Fruit fly (Drosophila melanogaster) whole organism, wandering third instar larva: Measurements from ENCODE around the gene CG1394.

ENCODE experiments used
- CG32264 ChIP-seq: fragments of 200-800 bp; sonication (Bioruptor generic); optimal IDR thresholded peaks from 2 replicates; lab custom pipeline; 2016; ENCODE audit warnings: missing biosample characterization, missing genetic modification characterization
- CrebA ChIP-seq: fragments of 200-800 bp; sonication (Bioruptor generic); optimal IDR thresholded peaks from 2 replicates; lab custom pipeline; 2016; ENCODE audit warnings: missing biosample characterization, mild to moderate bottlenecking, missing genetic modification characterization, borderline replicate concordance
- Dfd ChIP-seq: fragments of >200 bp; optimal IDR thresholded peaks from 2 replicates; lab custom pipeline; 2017; ENCODE audit warnings: missing biosample characterization, missing genetic modification characterization
- HLH106 ChIP-seq: fragments of 200-800 bp; optimal IDR thresholded peaks from 3 replicates; lab custom pipeline; 2019; ENCODE audit warnings: missing biosample characterization, mild to moderate bottlenecking, missing genetic modification characterization, moderate library complexity
- Hr78 ChIP-seq: fragments of >200 bp; optimal IDR thresholded peaks from 2 replicates; lab custom pipeline; 2017; ENCODE audit warnings: missing biosample characterization, missing genetic modification characterization
- Hr83 ChIP-seq: fragments of 200-300 bp; sonication (Bioruptor generic); optimal IDR thresholded peaks from 2 replicates; lab custom pipeline; 2016; ENCODE audit warnings: missing biosample characterization, mild to moderate bottlenecking, missing genetic modification characterization, moderate library complexity; ENCODE audit not compliant: poor library complexity, severe bottlenecking
- Jra ChIP-seq: sonication (Bioruptor generic); optimal IDR thresholded peaks from 2 replicates; lab custom pipeline; 2016; ENCODE audit warnings: missing biosample characterization, missing genetic modification characterization
- Mio ChIP-seq: sonication (Bioruptor generic); optimal IDR thresholded peaks from 2 replicates; lab custom pipeline; 2016; ENCODE audit warnings: missing biosample characterization, missing genetic modification characterization
- Myc ChIP-seq: fragments of >200 bp; optimal IDR thresholded peaks from 2 replicates; lab custom pipeline; 2017
- Rel ChIP-seq, 2 experiments: fragments of 200-800 bp; sonication (Bioruptor generic) in 1 of 2; optimal IDR thresholded peaks; 2 replicates in 1 of 2; 3 replicates in 1 of 2; lab custom pipeline; 2016 to 2019; ENCODE audit warnings: mild to moderate bottlenecking in 2 of 2, missing biosample characterization in 2 of 2, missing genetic modification characterization in 2 of 2, moderate library complexity in 1 of 2
- Sp1 ChIP-seq: fragments of 200-800 bp; sonication (Bioruptor generic); optimal IDR thresholded peaks from 3 replicates; lab custom pipeline; 2019; ENCODE audit warnings: missing biosample characterization, mild to moderate bottlenecking, missing genetic modification characterization, moderate library complexity
- Vsx2 ChIP-seq: fragments of 200-300, 225-300 bp; sonication (Bioruptor generic); optimal IDR thresholded peaks from 2 replicates; lab custom pipeline; 2018; ENCODE audit warnings: missing biosample characterization, missing genetic modification characterization; ENCODE audit not compliant: partially characterized antibody
- dl ChIP-seq, 2 experiments: fragments of 175-275, 200-275 bp in 1 of 2; fragments of 200-275 bp in 1 of 2; sonication (Bioruptor generic); optimal IDR thresholded peaks; lab custom pipeline; 2018; ENCODE audit warnings: mild to moderate bottlenecking in 2 of 2, missing biosample characterization in 2 of 2, missing genetic modification characterization in 2 of 2, moderate library complexity in 2 of 2; ENCODE audit not compliant: partially characterized antibody in 2 of 2, insufficient read depth in 1 of 2
- dmrt93B ChIP-seq: fragments of 200-800 bp; sonication (Bioruptor generic); optimal IDR thresholded peaks from 2 replicates; lab custom pipeline; 2018; ENCODE audit warnings: missing biosample characterization, mild to moderate bottlenecking, missing genetic modification characterization
- dsf ChIP-seq: sonication (Bioruptor generic); optimal IDR thresholded peaks from 2 replicates; lab custom pipeline; 2016; ENCODE audit warnings: missing biosample characterization, missing genetic modification characterization, borderline replicate concordance
- ey ChIP-seq: fragments of 200-800 bp; sonication (Bioruptor generic); optimal IDR thresholded peaks from 2 replicates; lab custom pipeline; 2016; ENCODE audit warnings: missing biosample characterization, missing genetic modification characterization
- foxo ChIP-seq, 2 experiments: fragments of 200-800 bp; sonication (Bioruptor generic); optimal IDR thresholded peaks; 2 replicates in 1 of 2; 3 replicates in 1 of 2; lab custom pipeline; 2016 to 2017; ENCODE audit warnings: missing biosample characterization in 2 of 2, missing genetic modification characterization in 2 of 2
- fru ChIP-seq: fragments of 200-800 bp; sonication (Bioruptor generic); optimal IDR thresholded peaks from 3 replicates; lab custom pipeline; 2016; ENCODE audit warnings: missing biosample characterization, mild to moderate bottlenecking, missing genetic modification characterization
- h ChIP-seq: fragments of 200-800 bp; sonication (Bioruptor generic); optimal IDR thresholded peaks from 3 replicates; lab custom pipeline; 2016; ENCODE audit warnings: missing biosample characterization, mild to moderate bottlenecking, missing genetic modification characterization
- jim ChIP-seq: fragments of 175-275, 200-325 bp; sonication (Bioruptor generic); optimal IDR thresholded peaks from 2 replicates; lab custom pipeline; 2016; ENCODE audit warnings: missing biosample characterization, mild to moderate bottlenecking, missing genetic modification characterization
- lola ChIP-seq: fragments of >200 bp; optimal IDR thresholded peaks from 2 replicates; lab custom pipeline; 2017; ENCODE audit warnings: missing biosample characterization, missing genetic modification characterization
- pan ChIP-seq: fragments of >200 bp; optimal IDR thresholded peaks from 2 replicates; lab custom pipeline; 2017
- psq ChIP-seq: fragments of 200-800 bp; sonication (Bioruptor generic); optimal IDR thresholded peaks from 3 replicates; lab custom pipeline; 2017; ENCODE audit warnings: missing biosample characterization, mild to moderate bottlenecking, missing genetic modification characterization, moderate library complexity
- rgr ChIP-seq: fragments of 200-800 bp; sonication (Bioruptor generic); optimal IDR thresholded peaks from 3 replicates; lab custom pipeline; 2016; ENCODE audit warnings: missing biosample characterization, mild to moderate bottlenecking, missing genetic modification characterization
- usp ChIP-seq: fragments of >200 bp; optimal IDR thresholded peaks from 2 replicates; lab custom pipeline; 2017; ENCODE audit warnings: missing biosample characterization, missing genetic modification characterization
- woc ChIP-seq: sonication (Bioruptor generic); optimal IDR thresholded peaks from 2 replicates; lab custom pipeline; 2016; ENCODE audit warnings: missing biosample characterization, mild to moderate bottlenecking, missing genetic modification characterization

CG1394 gene

DNA sequence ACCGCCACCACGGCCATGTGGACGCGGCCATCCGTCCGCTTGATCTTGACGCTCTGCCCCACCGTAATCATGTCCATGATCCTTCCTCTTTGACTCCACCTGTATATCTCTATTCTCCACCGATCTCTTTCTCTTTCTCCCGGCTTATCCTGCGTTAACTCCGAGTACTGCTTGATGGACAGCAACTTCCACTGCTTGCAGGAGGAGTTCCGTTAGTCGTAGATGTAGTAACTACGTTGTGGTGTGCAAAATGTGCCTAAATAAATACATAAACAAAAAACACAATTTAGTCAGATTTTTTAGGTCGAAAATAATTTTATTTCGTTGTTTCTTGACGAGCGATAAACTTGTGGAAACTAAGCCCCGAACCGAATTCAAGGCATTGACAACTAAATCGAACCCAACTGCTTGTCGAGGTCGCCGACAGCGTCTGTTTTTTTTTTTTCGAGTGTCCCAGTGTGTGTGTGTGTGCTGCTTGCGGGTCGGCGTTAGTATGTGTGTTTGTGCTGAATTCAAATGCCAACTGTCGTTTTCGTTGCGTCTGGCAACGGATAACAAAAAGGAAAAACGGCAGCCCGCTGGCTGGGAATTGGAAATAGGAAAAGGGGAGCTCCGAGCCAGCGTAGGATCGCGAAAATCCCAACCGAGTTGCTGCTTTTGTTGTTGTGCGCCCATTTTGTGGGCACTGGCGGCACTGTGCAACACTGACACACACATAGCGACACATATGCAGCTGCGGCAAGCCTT is 34.5 kb downstream of the CG1394 start:
- TF ChIP-seq rgr (GFP tag; lab: Kevin White, UChicago) = no peak
- no peak for TF ChIP-seq usp (GFP tag; lab: Kevin White, UChicago)
- TF ChIP-seq psq = no peak
- TF ChIP-seq, all 38 proteins: peak for 0

DNA sequence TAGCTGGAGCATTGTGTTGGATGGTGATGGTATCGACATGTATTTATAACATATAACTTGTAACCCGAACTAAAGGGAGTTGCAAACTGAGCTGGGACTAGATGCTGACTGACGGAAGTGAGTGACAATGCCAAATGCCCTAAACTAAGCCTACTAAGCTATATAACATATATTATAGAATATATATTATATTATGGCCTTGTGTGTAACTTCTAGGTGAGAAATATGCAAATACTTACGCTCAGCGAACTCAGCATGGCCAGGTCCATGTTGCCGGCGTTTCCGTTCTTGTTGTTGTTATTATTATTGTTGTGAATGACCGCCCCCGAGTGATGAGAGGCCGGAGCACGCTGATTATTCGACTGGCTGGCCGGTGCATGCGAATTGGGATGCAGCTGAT is 38.2 kb downstream of the CG1394 start, which contains the start of gene CG44385:
Gene CG44385 (minus strand): TSS at position 101 of the 400 bp plus-strand sequence.
- TF ChIP-seq dmrt93B (GFP tag; lab: Kevin White, UChicago) (no peak), woc (no peak), Hr83 (GFP tag; lab: Kevin White, UChicago) (no peak), Myc (lab: Kevin White, UChicago) (no peak), dl (GFP tag; optimal IDR thresholded peaks at IDR 0.05; lab: Kevin White, UChicago; ENCODE audit: insufficient read depth in 1 of 2, partially characterized antibody in 2 of 2) (no peak), foxo (GFP tag; optimal IDR thresholded peaks at IDR 0.05; lab: Kevin White, UChicago) (no peak), Vsx2 (no peak), ey (GFP tag; lab: Kevin White, UChicago) (no peak), Hr78 (GFP tag; lab: Kevin White, UChicago) (no peak), Sp1 (GFP tag; lab: Kevin White, UChicago) (no peak), Rel (GFP tag; optimal IDR thresholded peaks at IDR 0.05; lab: Kevin White, UChicago) (no peak), Rel (tag; optimal IDR thresholded peaks at IDR 0.05; lab: Kevin White, UChicago) (no peak), usp (GFP tag; lab: Kevin White, UChicago) (no peak), CG32264 (GFP tag; lab: Kevin White, UChicago) (no peak), Dfd (no peak), Mio (GFP tag; lab: Kevin White, UChicago) (no peak), h (no peak), lola (GFP tag; lab: Kevin White, UChicago) (no peak)
- TF ChIP-seq, all 38 proteins: peak for 0

DNA sequence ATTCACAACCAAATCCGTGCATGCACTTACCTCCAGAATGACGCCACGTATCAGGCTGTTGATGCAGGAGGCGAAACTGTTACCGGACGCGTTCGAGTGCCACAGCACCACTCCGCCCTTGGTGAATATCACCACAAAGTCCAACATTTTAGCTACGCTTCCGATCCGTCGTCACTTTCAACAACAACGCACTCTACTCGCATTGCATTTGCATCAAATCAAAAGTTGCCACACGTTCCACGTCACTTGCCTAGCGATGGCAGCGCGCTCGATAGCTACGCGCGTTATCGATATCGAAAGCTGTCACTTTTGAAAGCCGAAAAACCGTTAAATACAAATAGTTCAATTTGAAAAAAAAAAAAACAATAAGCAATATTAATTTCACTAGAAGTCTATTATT is 41.6 kb downstream of the CG1394 start, which contains the start of gene SrpRalpha:
Gene SrpRalpha (minus strand): TSS at position 260 of the 400 bp plus-strand sequence.
- no peak for TF ChIP-seq Jra (GFP tag; lab: Kevin White, UChicago)
- peak; percentile 0 for TF ChIP-seq h
- peak; percentile 37 for TF ChIP-seq rgr (GFP tag; lab: Kevin White, UChicago)

DNA sequence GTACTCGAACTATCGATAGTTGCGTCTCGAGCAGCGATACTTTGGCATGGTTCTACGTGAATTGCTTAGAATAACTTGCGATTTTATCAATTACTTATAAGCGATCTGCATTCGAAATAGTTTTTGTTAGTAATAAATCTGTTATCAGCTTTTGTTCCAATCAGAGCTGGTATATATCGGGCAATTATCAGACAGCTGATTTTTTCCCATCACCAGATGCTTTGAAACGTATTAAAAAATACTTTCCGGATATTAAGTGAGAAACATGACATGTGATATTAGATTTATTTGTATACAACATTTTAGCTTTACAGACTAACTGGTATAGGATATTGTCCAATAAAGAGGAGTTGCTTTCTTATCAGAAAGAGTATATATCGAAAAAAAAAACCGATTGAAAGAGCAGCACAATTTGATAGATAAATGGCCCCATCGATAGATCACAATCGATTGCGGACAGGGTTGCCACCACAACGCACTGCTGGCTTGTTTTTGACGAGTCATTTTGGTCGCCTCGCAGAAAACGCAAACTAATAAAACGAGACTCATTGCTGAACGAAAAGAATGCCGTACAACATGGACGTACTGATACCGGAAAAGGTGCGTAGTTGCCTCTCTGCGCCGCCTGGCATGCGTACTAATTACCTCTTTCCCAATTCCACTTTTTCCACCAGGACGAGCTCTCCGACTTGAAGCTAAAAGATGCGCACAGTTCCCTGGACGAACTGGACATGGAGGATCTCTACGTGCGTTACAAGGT is 45.5 kb downstream of the CG1394 start, which contains the start of gene Rpt3:
Gene Rpt3 (plus strand): TSS at position 353 of the 760 bp plus-strand sequence.
- no peak for TF ChIP-seq dl (GFP tag; optimal IDR thresholded peaks at IDR 0.05; lab: Kevin White, UChicago; ENCODE audit: insufficient read depth in 1 of 2, partially characterized antibody in 2 of 2)
- peak in 1 of 2 experiments; percentile 24 for TF ChIP-seq foxo (GFP tag; optimal IDR thresholded peaks at IDR 0.05; lab: Kevin White, UChicago)

DNA sequence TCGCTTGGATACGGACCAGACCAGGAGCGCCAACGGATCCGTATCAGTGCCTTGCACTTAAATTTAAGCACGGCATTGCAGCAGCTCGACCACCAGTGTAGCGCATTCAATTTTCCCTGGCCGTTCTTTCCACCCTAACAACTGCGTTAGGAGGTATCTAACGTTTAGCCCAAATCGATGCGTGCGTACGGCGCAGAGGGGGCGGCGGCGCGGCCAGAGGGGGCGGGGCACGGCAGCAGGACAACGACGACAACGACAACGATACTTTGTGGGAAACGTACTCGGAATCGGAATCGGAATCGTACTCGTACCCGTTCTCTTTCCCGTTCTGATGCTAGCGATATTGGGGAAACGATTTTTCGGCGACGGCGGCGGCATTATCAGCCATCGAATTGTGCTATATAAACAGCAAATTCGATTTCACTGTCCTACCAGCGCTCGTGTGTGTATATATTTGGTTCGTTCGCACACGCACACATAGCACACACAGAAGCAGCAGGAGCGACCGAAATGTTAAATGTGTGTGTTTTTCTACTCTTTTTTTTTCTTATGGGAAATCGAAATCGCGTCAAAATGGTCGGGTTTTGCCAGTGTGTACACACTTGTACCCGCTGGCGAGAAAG is 46.2 kb downstream of the CG1394 start, which contains the start of gene CG11122:
Gene CG11122 (minus strand): TSS at position 601 of the 623 bp plus-strand sequence.
- no peak for TF ChIP-seq Jra (GFP tag; lab: Kevin White, UChicago)
- no peak for TF ChIP-seq Rel (GFP tag; optimal IDR thresholded peaks at IDR 0.05; lab: Kevin White, UChicago)
- TF ChIP-seq Rel (tag; optimal IDR thresholded peaks at IDR 0.05; lab: Kevin White, UChicago) = peak; percentile 6
- TF ChIP-seq jim (GFP tag; lab: Kevin White, UChicago) = peak; percentile 24
- TF ChIP-seq pan (lab: Kevin White, UChicago) = no peak

DNA sequence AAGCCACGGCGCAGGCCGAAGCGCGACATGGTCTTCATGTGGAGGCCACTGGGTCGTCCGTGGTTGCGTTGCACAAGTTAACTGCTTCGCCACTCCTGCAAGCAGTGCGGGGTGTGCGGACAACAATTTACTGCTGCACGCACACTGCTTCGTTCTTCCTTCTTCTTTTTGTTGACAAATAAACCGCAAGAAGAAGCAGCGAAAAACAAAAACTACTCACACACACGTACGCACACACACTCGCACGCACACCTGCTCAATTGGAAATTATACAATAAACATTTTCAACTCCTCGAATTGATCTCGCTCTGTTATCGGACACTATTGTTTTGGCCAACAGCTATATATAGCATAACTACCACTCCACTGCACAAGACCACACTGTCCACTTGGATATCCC is 46.9 kb downstream of the CG1394 start:
- no peak for TF ChIP-seq Vsx2
- TF ChIP-seq Dfd = no peak
- TF ChIP-seq Myc (lab: Kevin White, UChicago) = no peak
- no peak for TF ChIP-seq pan (lab: Kevin White, UChicago)
- no peak for TF ChIP-seq Rel (GFP tag; optimal IDR thresholded peaks at IDR 0.05; lab: Kevin White, UChicago)
- TF ChIP-seq Rel (tag; optimal IDR thresholded peaks at IDR 0.05; lab: Kevin White, UChicago) = no peak
- TF ChIP-seq woc = no peak
- no peak for TF ChIP-seq Jra (GFP tag; lab: Kevin White, UChicago)
- TF ChIP-seq usp (GFP tag; lab: Kevin White, UChicago) = no peak
- no peak for TF ChIP-seq rgr (GFP tag; lab: Kevin White, UChicago)
- no peak for TF ChIP-seq Sp1 (GFP tag; lab: Kevin White, UChicago)
- TF ChIP-seq dsf = no peak
- no peak for TF ChIP-seq CrebA (GFP tag; lab: Kevin White, UChicago)
- no peak for TF ChIP-seq ey (GFP tag; lab: Kevin White, UChicago)
- no peak for TF ChIP-seq HLH106
- TF ChIP-seq fru = no peak
- TF ChIP-seq lola (GFP tag; lab: Kevin White, UChicago) = no peak
- TF ChIP-seq, all 38 proteins: peak for 0
